Worm (Caenorhabditis elegans): ENCODE measurements around the gene F54G2.1.

DNA sequence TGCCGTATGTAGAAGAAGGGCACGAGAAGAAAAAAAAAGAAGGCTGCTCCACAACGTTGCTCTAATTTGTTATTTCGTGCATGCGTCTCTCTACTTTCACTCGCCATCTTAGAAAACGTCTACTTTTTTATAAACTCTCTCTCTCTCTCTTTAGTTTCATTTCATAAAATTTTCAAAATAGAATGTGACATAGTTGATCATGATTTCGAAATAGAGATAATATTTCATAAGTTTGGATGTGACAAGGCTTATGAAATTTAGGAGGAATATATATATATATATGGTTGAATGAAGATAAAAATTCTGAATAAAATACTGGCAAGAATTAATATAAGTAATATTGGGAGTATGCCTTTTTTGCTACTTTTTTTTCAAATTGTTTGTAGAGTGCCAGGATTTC is 23.1 kb downstream of the F54G2.1 start:
- TF ChIP-seq nhr-12 (tag; optimal IDR thresholded peaks at IDR 0.05) (no peak), nhr-11 (tag; optimal IDR thresholded peaks at IDR 0.05) (no peak), nhr-23 (tag; optimal IDR thresholded peaks at IDR 0.05) (no peak), nhr-6 (tag; optimal IDR thresholded peaks at IDR 0.05) (no peak), mab-5 (tag; optimal IDR thresholded peaks at IDR 0.05) (no peak), lin-13 (GFP tag; optimal IDR thresholded peaks at IDR 0.05) (no peak), zag-1 (tag; optimal IDR thresholded peaks at IDR 0.05) (no peak)

Measured in whole organism, L2 larva.